Fruit fly (Drosophila melanogaster): ENCODE measurements around the gene CG13928.
A peak's percentile ranks its signal among the peaks of the same experiment; 100 is the strongest.

Gene CG13928

dm6 chr3L:1609611-1610010 is 18.6 kb downstream of the CG13928 start (continued):
- no peak for TF ChIP-seq Sox102F (GFP tag; optimal IDR thresholded peaks at IDR 0.05)
- TF ChIP-seq lz (GFP tag; optimal IDR thresholded peaks at IDR 0.05), result no peak
- TF ChIP-seq CG6276 (GFP tag; optimal IDR thresholded peaks at IDR 0.05), result no peak
- no peak for TF ChIP-seq CG10669 (GFP tag; optimal IDR thresholded peaks at IDR 0.05)
- no peak for TF ChIP-seq CG31627 (GFP tag; optimal IDR thresholded peaks at IDR 0.05)
- TF ChIP-seq Eip75B (GFP tag; optimal IDR thresholded peaks at IDR 0.05), result no peak
- no peak for TF ChIP-seq CG11902 (GFP tag; optimal IDR thresholded peaks at IDR 0.05)
- no peak for TF ChIP-seq CG8632 (GFP tag; optimal IDR thresholded peaks at IDR 0.05)
- no peak for TF ChIP-seq CG4318 (GFP tag; optimal IDR thresholded peaks at IDR 0.05)
- TF ChIP-seq CG10631 (GFP tag; optimal IDR thresholded peaks at IDR 0.05), result peak; percentile 19
- no peak for TF ChIP-seq Blimp-1 (GFP tag; optimal IDR thresholded peaks at IDR 0.05)
- TF ChIP-seq CG3032 (tag; optimal IDR thresholded peaks at IDR 0.05), result no peak
- TF ChIP-seq CG7368 (GFP tag; optimal IDR thresholded peaks at IDR 0.05), result no peak
- no peak for TF ChIP-seq OdsH (GFP tag; optimal IDR thresholded peaks at IDR 0.05)
- no peak for TF ChIP-seq CG16779 (tag; optimal IDR thresholded peaks at IDR 0.05)
- TF ChIP-seq CG6808 (GFP tag; optimal IDR thresholded peaks at IDR 0.05), result no peak
- no peak for TF ChIP-seq salr (GFP tag; optimal IDR thresholded peaks at IDR 0.05)
- peak; percentile 46; the same call in 1 of the 2 replicates for TF ChIP-seq CG15336 (GFP tag; IDR thresholded peaks at IDR 0.05)
- TF ChIP-seq Smox (GFP tag; optimal IDR thresholded peaks at IDR 0.05), result no peak
- TF ChIP-seq dac (GFP tag; optimal IDR thresholded peaks at IDR 0.05), result no peak
- TF ChIP-seq net (GFP tag; optimal IDR thresholded peaks at IDR 0.05), result peak; percentile 21
- TF ChIP-seq Hr39 (GFP tag; optimal IDR thresholded peaks at IDR 0.05), result no peak
- peak; percentile 6 for TF ChIP-seq CG3919 (GFP tag; optimal IDR thresholded peaks at IDR 0.05)
- TF ChIP-seq Eip78C (GFP tag), result peak; percentile 77
- peak; percentile 20 for TF ChIP-seq achi (GFP tag; optimal IDR thresholded peaks at IDR 0.05)
- TF ChIP-seq CG9139 (GFP tag; optimal IDR thresholded peaks at IDR 0.05), result no peak
- peak; percentile 43; the same call in 2 of the 3 replicates for TF ChIP-seq eg (GFP tag; IDR thresholded peaks at IDR 0.05)
- TF ChIP-seq esn (GFP tag; optimal IDR thresholded peaks at IDR 0.05), result no peak
- peak; percentile 23 for TF ChIP-seq Lpt (GFP tag; optimal IDR thresholded peaks at IDR 0.05)
- peak; percentile 42 for TF ChIP-seq Hr4 (GFP tag; optimal IDR thresholded peaks at IDR 0.05)
- TF ChIP-seq topi (GFP tag; optimal IDR thresholded peaks at IDR 0.05), result no peak
- TF ChIP-seq CG32006 (GFP tag; optimal IDR thresholded peaks at IDR 0.05), result peak; percentile 38
- TF ChIP-seq CG8119 (GFP tag; IDR thresholded peaks at IDR 0.05), result peak; percentile 28; the same call in 1 of the 3 replicates
- TF ChIP-seq Ets21C (GFP tag; optimal IDR thresholded peaks at IDR 0.05), result no peak
- TF ChIP-seq cyc (GFP tag; optimal IDR thresholded peaks at IDR 0.05), result no peak
- no peak; the same call in 1 of the 2 replicates for TF ChIP-seq CG11294 (GFP tag; IDR thresholded peaks at IDR 0.05)
- TF ChIP-seq Eip93F (GFP tag; optimal IDR thresholded peaks at IDR 0.05), result no peak
- TF ChIP-seq fd85E (GFP tag; optimal IDR thresholded peaks at IDR 0.05), result no peak
- TF ChIP-seq svp (GFP tag), result peak; percentile 52
- no peak for TF ChIP-seq Hr38 (GFP tag; optimal IDR thresholded peaks at IDR 0.05)

- TF ChIP-seq dsx (GFP tag; optimal IDR thresholded peaks at IDR 0.05; ENCODE audit: poor library complexity, severe bottlenecking) (no peak), Eip78C (GFP tag) (no peak)
These were observed 25.4 kb downstream of the CG13928 start, which contains the start of the genes CG18170 and CG33791 for dm6 chr3L:1602833-1603128. Gene CG18170 (plus strand): TSS chr3L:1602954. Gene CG33791 (plus strand): TSS chr3L:1602954.

Measured in whole organism, prepupa.